Fruit fly (Drosophila melanogaster): Measurements from ENCODE around the gene CG15431.

dm6 chr2L:4388027-4388426 lies 53.1 kb downstream of the CG15431 start, which contains the start of gene Tps1:
- TF ChIP-seq Pif1B (GFP tag; optimal IDR thresholded peaks at IDR 0.05) = no peak
- no peak for TF ChIP-seq CG10348 (GFP tag; IDR thresholded peaks at IDR 0.05)
- TF ChIP-seq CG14655 (GFP tag; optimal IDR thresholded peaks at IDR 0.05) = no peak
- no peak for TF ChIP-seq rn (GFP tag; IDR thresholded peaks at IDR 0.05)
- no peak for TF ChIP-seq CG13204 (GFP tag; optimal IDR thresholded peaks at IDR 0.05)
- no peak for TF ChIP-seq CG12605 (GFP tag; IDR thresholded peaks at IDR 0.05)
- TF ChIP-seq EcR (GFP tag; optimal IDR thresholded peaks at IDR 0.05) = no peak
- TF ChIP-seq Ets98B (GFP tag; IDR thresholded peaks at IDR 0.05) = no peak
